Worm (Caenorhabditis elegans): ENCODE measurements around the gene srx-16.

DNA sequence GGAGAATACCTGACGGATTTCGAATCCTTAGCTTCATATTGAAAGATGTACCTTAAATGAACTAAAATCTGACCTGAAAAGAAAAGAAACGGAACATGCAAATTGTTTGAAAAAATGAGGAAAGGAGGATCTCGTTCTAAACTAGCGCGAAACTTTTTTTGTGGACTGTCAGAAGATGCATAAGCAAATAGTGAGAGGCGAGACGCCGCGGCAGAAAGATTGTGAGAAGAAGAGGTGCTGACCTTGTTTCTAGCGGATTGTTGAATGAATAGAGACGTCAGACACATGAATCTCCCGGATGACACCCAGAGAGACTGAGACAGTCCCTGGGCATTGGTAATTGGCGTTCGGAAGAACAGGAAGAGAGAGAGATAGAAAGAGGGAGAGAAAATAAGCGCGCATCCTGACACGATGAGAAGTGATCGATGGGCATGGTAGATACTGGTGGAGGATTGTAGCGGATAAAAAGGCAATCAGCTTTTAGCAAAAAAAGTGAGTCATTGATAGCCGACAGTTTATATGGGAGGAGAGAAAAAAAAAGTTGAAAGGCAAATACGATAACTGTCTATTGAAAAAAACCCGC lies 6.1 kb upstream of the srx-16 start, which contains the start of gene ptr-15:
- TF ChIP-seq him-1 (tag; optimal IDR thresholded peaks at IDR 0.05) (no peak), dao-5 (tag; optimal IDR thresholded peaks at IDR 0.05) (no peak), W03F9.2 (tag; optimal IDR thresholded peaks at IDR 0.05) (no peak)

Data from whole organism, L4/young adult.